Fruit fly (Drosophila melanogaster): ENCODE measurements around the gene CG12507.

CG12507 gene

DNA sequence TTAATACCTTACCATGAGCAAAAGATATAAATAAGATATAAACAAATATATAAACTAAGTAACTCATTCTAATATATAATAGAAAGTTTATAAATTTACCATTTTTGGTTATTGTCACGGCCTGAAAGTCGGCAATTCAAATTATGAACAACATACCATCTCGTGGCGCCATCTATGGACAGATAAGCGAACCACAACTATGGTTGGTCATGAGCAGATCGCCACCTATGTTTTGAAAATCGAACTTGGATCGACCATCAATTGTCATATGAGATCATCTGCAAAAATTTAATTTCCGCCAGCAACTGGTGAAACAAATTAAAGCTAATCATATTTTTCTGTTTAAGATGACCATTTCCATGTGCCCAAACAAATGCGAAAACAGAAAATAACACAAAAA lies 21.6 kb downstream of the CG12507 start:
- TF ChIP-seq Dll (optimal IDR thresholded peaks at IDR 0.05) = no peak
- TF ChIP-seq pan (optimal IDR thresholded peaks at IDR 0.05) = no peak
- TF ChIP-seq EcR (GFP tag; optimal IDR thresholded peaks at IDR 0.05) = no peak

DNA sequence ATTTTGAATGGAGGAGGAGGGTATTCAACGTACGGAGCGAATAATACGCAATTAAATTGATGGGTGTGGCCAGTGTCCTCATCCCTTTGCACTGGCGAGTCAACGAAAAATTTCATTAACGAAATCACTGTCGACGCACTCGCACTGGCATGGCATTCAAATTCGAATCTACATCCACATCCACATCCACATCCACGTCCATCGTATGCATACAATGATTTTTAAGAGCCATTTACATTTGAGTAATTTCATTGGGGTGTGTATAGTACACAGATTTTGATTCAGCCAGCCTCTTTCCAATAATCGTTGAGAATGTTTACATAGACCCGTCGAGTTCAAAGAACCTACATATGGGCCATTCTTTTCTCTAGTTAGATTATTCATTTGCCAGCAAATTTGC lies 22.3 kb downstream of the CG12507 start:
- no peak for TF ChIP-seq CG8478 (optimal IDR thresholded peaks at IDR 0.05)
- TF ChIP-seq EcR (GFP tag; optimal IDR thresholded peaks at IDR 0.05) = no peak
- no peak for TF ChIP-seq psq (optimal IDR thresholded peaks at IDR 0.05)
- no peak for TF ChIP-seq Dll (optimal IDR thresholded peaks at IDR 0.05)

dm6 chrX:16241831-16242451 lies 24.4 kb downstream of the CG12507 start:
- TF ChIP-seq psq (optimal IDR thresholded peaks at IDR 0.05) = no peak
- TF ChIP-seq usp (GFP tag; optimal IDR thresholded peaks at IDR 0.05) = no peak
- TF ChIP-seq pan (optimal IDR thresholded peaks at IDR 0.05) = no peak
- TF ChIP-seq EcR (GFP tag; optimal IDR thresholded peaks at IDR 0.05) = no peak
- TF ChIP-seq CG8478 (optimal IDR thresholded peaks at IDR 0.05) = no peak
- TF ChIP-seq Dll (optimal IDR thresholded peaks at IDR 0.05) = no peak

- no peak for TF ChIP-seq pan (optimal IDR thresholded peaks at IDR 0.05)
- no peak for TF ChIP-seq usp (GFP tag; optimal IDR thresholded peaks at IDR 0.05)
- TF ChIP-seq CG8478 (optimal IDR thresholded peaks at IDR 0.05) = no peak
- no peak for TF ChIP-seq EcR (GFP tag; optimal IDR thresholded peaks at IDR 0.05)
- no peak for TF ChIP-seq Dll (optimal IDR thresholded peaks at IDR 0.05)
- TF ChIP-seq psq (optimal IDR thresholded peaks at IDR 0.05) = no peak
Measured at dm6 chrX:16231292-16231691, 35.0 kb downstream of the CG12507 start.

dm6 chrX:16217518-16217869 lies 48.8 kb downstream of the CG12507 start:
- TF ChIP-seq psq (optimal IDR thresholded peaks at IDR 0.05) = no peak
- no peak for TF ChIP-seq Dll (optimal IDR thresholded peaks at IDR 0.05)
- no peak for TF ChIP-seq CG8478 (optimal IDR thresholded peaks at IDR 0.05)
- no peak for TF ChIP-seq pan (optimal IDR thresholded peaks at IDR 0.05)
- TF ChIP-seq EcR (GFP tag; optimal IDR thresholded peaks at IDR 0.05) = no peak
- TF ChIP-seq usp (GFP tag; optimal IDR thresholded peaks at IDR 0.05) = no peak

DNA sequence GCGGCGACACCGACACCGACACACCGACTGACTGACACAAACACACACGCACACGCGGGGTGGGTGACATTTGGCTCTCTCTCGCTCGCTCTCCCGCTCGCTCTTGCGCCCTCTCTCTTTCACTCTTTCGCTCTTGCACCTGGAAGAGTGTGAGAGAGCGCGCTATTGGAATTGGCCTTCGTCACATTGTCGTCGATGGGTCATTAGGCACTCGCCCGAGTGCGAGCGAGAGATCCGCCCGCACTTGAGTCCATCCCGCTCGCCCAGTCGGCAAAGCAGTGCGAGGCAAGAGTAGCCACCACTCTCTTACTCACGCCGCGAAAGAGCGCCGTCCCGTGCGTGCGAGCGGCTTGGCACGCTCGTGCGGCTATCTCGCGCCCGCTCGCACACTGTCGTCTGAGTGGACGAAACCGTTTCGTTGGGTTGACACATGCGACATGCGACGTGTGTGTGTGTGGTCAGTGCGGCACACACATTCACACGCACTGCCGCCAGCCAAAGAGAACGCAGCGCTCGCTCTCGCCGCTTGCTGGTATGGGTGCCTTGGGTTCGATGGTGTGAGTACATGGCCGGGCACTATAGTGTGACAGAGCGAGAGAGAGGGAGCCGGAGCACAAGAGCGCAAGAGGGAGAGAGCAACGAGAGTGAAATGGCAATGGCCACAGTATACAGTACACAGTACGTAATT lies 49.4 kb downstream of the CG12507 start:
- TF ChIP-seq CG8478 (optimal IDR thresholded peaks at IDR 0.05) = peak; percentile 95
- TF ChIP-seq pan (optimal IDR thresholded peaks at IDR 0.05) = no peak
- peak; percentile 79 for TF ChIP-seq Dll (optimal IDR thresholded peaks at IDR 0.05)
- no peak for TF ChIP-seq psq (optimal IDR thresholded peaks at IDR 0.05)
- TF ChIP-seq EcR (GFP tag; optimal IDR thresholded peaks at IDR 0.05) = peak in 1 of 2 experiments; percentile 73
- TF ChIP-seq usp (GFP tag; optimal IDR thresholded peaks at IDR 0.05) = no peak

DNA sequence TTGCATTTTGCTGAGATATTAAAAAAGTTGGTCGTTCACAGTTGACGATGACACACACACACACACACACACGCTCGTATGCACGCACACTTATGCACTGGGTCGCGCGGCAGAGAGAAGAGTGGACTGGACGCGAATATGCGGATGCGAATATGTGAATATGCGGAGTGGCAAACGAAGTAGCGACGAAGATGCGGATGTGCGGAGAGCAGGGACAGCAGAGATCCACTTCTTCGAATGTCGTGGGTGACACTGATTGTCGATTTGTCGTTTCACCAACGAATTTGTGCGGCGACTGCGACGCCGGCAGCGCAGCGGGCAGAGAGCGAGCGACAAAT lies 49.9 kb downstream of the CG12507 start, which contains the start of gene disco:
TSS of gene disco (minus strand) at position 259 of the 338 bp plus-strand sequence.
- TF ChIP-seq usp (GFP tag; optimal IDR thresholded peaks at IDR 0.05) (no peak), EcR (GFP tag; optimal IDR thresholded peaks at IDR 0.05) (no peak), psq (optimal IDR thresholded peaks at IDR 0.05) (no peak), Dll (optimal IDR thresholded peaks at IDR 0.05) (no peak), CG8478 (optimal IDR thresholded peaks at IDR 0.05) (no peak), pan (optimal IDR thresholded peaks at IDR 0.05) (no peak)
